Worm (Caenorhabditis elegans) whole organism, late embryonic: ENCODE results near the gene mep-1.

Experiments
- F13H6.1 ChIP-seq: sonication (generic microtip); optimal IDR thresholded peaks from 2 replicates; lab custom pipeline; 2016; ENCODE audit warnings: missing genetic modification characterization, missing compliant biosample characterization
- K09A11.1 ChIP-seq: sonication (generic microtip); optimal IDR thresholded peaks from 2 replicates; lab custom pipeline; 2017; ENCODE audit warnings: antibody characterized with exemption, mild to moderate bottlenecking, missing genetic modification characterization, missing compliant biosample characterization; ENCODE audit not compliant: insufficient read depth
- ama-1 ChIP-seq: fragments of 150-350 bp; optimal IDR thresholded peaks from 2 replicates; lab custom pipeline; 2014
- ceh-18 ChIP-seq: sonication (generic microtip); optimal IDR thresholded peaks from 2 replicates; lab custom pipeline; 2016; ENCODE audit warnings: missing genetic modification characterization, missing compliant biosample characterization
- ceh-24 ChIP-seq: sonication (generic microtip); optimal IDR thresholded peaks from 2 replicates; lab custom pipeline; 2016; ENCODE audit warnings: mild to moderate bottlenecking, missing genetic modification characterization, missing compliant biosample characterization
- fkh-10 ChIP-seq: fragments of 150-350 bp; optimal IDR thresholded peaks from 2 replicates; lab custom pipeline; 2014; ENCODE audit warnings: missing biosample characterization, missing genetic modification reagents, missing genetic modification characterization
- lin-11 ChIP-seq: fragments of 200-800 bp; sonication (Bioruptor generic); optimal IDR thresholded peaks from 2 replicates; lab custom pipeline; 2018; ENCODE audit warnings: mild to moderate bottlenecking, missing genetic modification characterization, missing compliant biosample characterization
- nhr-11 ChIP-seq: fragments of 150-350 bp; optimal IDR thresholded peaks from 2 replicates; lab custom pipeline; 2014; ENCODE audit warnings: missing biosample characterization, missing genetic modification characterization
- pax-1 ChIP-seq: fragments of 150-350 bp; optimal IDR thresholded peaks from 2 replicates; lab custom pipeline; 2014; ENCODE audit warnings: missing biosample characterization, missing genetic modification characterization
- pha-4 ChIP-seq: fragments of 150-350 bp; optimal IDR thresholded peaks from 2 replicates; lab custom pipeline; 2018; ENCODE audit warnings: missing biosample characterization, missing genetic modification reagents, missing genetic modification characterization
- sdc-2 ChIP-seq: sonication (generic microtip); optimal IDR thresholded peaks from 2 replicates; lab custom pipeline; 2016; ENCODE audit warnings: missing genotype, missing genetic modification characterization, missing compliant biosample characterization
- unc-86 ChIP-seq: sonication (generic microtip); optimal IDR thresholded peaks from 2 replicates; lab custom pipeline; 2016; ENCODE audit warnings: missing genetic modification characterization, missing compliant biosample characterization

- TF ChIP-seq pha-4 (tag; lab: Kevin White, UChicago) (no peak), pax-1 (tag; lab: Kevin White, UChicago) (no peak), F13H6.1 (tag; lab: Kevin White, UChicago) (no peak), ceh-24 (tag; lab: Kevin White, UChicago) (no peak), ama-1 (no peak), lin-11 (tag; lab: Kevin White, UChicago) (no peak), ceh-18 (tag; lab: Kevin White, UChicago) (no peak), K09A11.1 (tag; lab: Kevin White, UChicago) (no peak), unc-86 (no peak), sdc-2 (tag; lab: Kevin White, UChicago) (no peak), nhr-11 (no peak), fkh-10 (GFP tag; lab: Kevin White, UChicago) (no peak)
Observed at ce11 chrIV:11493899-11494298, 30.5 kb upstream of the mep-1 start.
